Worm (Caenorhabditis elegans): Measurements from ENCODE around the gene pals-21.

The pals-21 gene

ce11 chrIII:1391752-1392151 is 11.3 kb upstream of the pals-21 start, which contains the start of gene pals-17:
pals-17 (minus strand) TSS chrIII:1391852.
- no peak for TF ChIP-seq nfya-1 (tag; optimal IDR thresholded peaks at IDR 0.05; ENCODE audit: insufficient read depth)
- no peak for TF ChIP-seq zag-1 (tag; optimal IDR thresholded peaks at IDR 0.05)
- TF ChIP-seq nhr-77 (tag; optimal IDR thresholded peaks at IDR 0.05): no peak
- no peak for TF ChIP-seq ztf-4 (tag; optimal IDR thresholded peaks at IDR 0.05)
- TF ChIP-seq nhr-11 (tag; optimal IDR thresholded peaks at IDR 0.05): no peak
- no peak for TF ChIP-seq elt-1 (tag; optimal IDR thresholded peaks at IDR 0.05)
- TF ChIP-seq lsy-12 (tag; optimal IDR thresholded peaks at IDR 0.05): no peak
- no peak for TF ChIP-seq nhr-28 (tag; optimal IDR thresholded peaks at IDR 0.05)
- TF ChIP-seq elt-3 (tag; optimal IDR thresholded peaks at IDR 0.05): no peak
- no peak for TF ChIP-seq ceh-82 (tag; optimal IDR thresholded peaks at IDR 0.05)
- no peak for TF ChIP-seq jun-1 (tag; optimal IDR thresholded peaks at IDR 0.05)

ce11 chrIII:1389988-1390387 is 9.6 kb upstream of the pals-21 start:
- TF ChIP-seq pha-4 (tag; optimal IDR thresholded peaks at IDR 0.05): no peak
- peak; percentile 72 for TF ChIP-seq jun-1 (tag; optimal IDR thresholded peaks at IDR 0.05)
- peak; percentile 95 for TF ChIP-seq elt-2 (tag; optimal IDR thresholded peaks at IDR 0.05)
- no peak for TF ChIP-seq elt-3 (tag; optimal IDR thresholded peaks at IDR 0.05)
- TF ChIP-seq pqm-1 (tag; optimal IDR thresholded peaks at IDR 0.05): peak; percentile 86
- TF ChIP-seq fos-1 (tag; optimal IDR thresholded peaks at IDR 0.05): peak; percentile 27

- TF ChIP-seq nhr-25 (tag; optimal IDR thresholded peaks at IDR 0.05): no peak
- TF ChIP-seq elt-2 (tag; optimal IDR thresholded peaks at IDR 0.05): peak; percentile 49
- no peak for TF ChIP-seq unc-62 (GFP tag; optimal IDR thresholded peaks at IDR 0.05)
- no peak for TF ChIP-seq fos-1 (tag; optimal IDR thresholded peaks at IDR 0.05)
- peak; percentile 16 for TF ChIP-seq pqm-1 (tag; optimal IDR thresholded peaks at IDR 0.05)
These were observed 8.0 kb upstream of the pals-21 start, which contains the start of gene pals-20 for ce11 chrIII:1388274-1389058. pals-20 (minus strand) TSS chrIII:1388324.

- TF ChIP-seq lin-39 (tag; optimal IDR thresholded peaks at IDR 0.05) (no peak), elt-2 (tag; optimal IDR thresholded peaks at IDR 0.05) (peak; percentile 31), skn-1 (tag; optimal IDR thresholded peaks at IDR 0.05) (no peak)
These were observed 4.3 kb upstream of the pals-21 start for ce11 chrIII:1384694-1385093.

- TF ChIP-seq nhr-237 (tag; optimal IDR thresholded peaks at IDR 0.05) (no peak), nhr-67 (tag; optimal IDR thresholded peaks at IDR 0.05) (no peak), elt-2 (tag; optimal IDR thresholded peaks at IDR 0.05) (peak; percentile 81), nhr-12 (tag; optimal IDR thresholded peaks at IDR 0.05) (no peak), pqm-1 (tag; optimal IDR thresholded peaks at IDR 0.05) (peak; percentile 32), R02D3.7 (tag; optimal IDR thresholded peaks at IDR 0.05) (no peak), nhr-25 (tag; optimal IDR thresholded peaks at IDR 0.05) (no peak), egl-5 (tag; optimal IDR thresholded peaks at IDR 0.05) (no peak), jun-1 (tag; optimal IDR thresholded peaks at IDR 0.05) (peak; percentile 21)
These were observed 3.7 kb upstream of the pals-21 start, which contains the start of the genes fbxa-138 and Y82E9BR.5 for ce11 chrIII:1384092-1384491. fbxa-138 (minus strand) TSS chrIII:1384252. Y82E9BR.5 (plus strand) TSS chrIII:1384370.

- TF ChIP-seq fkh-10 (GFP tag; optimal IDR thresholded peaks at IDR 0.05) (no peak), elt-2 (tag; optimal IDR thresholded peaks at IDR 0.05) (no peak), ceh-9 (tag; optimal IDR thresholded peaks at IDR 0.05) (no peak), nhr-237 (tag; optimal IDR thresholded peaks at IDR 0.05) (no peak), nhr-12 (tag; optimal IDR thresholded peaks at IDR 0.05) (no peak), pha-4 (tag; optimal IDR thresholded peaks at IDR 0.05) (no peak), tbx-2 (tag; optimal IDR thresholded peaks at IDR 0.05) (no peak), egl-27 (tag; optimal IDR thresholded peaks at IDR 0.05) (no peak), nhr-76 (tag; optimal IDR thresholded peaks at IDR 0.05) (no peak), ama-1 (optimal IDR thresholded peaks at IDR 0.05) (no peak), lsy-12 (tag; optimal IDR thresholded peaks at IDR 0.05) (no peak)
These were observed 3.0 kb upstream of the pals-21 start for ce11 chrIII:1383483-1383882.
